Fruit fly (Drosophila melanogaster) whole organism, larva: ENCODE measurements around the gene Pxt.

Source experiments
- noc ChIP-seq: fragments of 200-800 bp; sonication (Bioruptor generic); optimal IDR thresholded peaks from 3 replicates; lab custom pipeline; 2019; ENCODE audit warnings: missing biosample characterization, mild to moderate bottlenecking, missing genetic modification characterization, moderate library complexity

Gene Pxt

dm6 chr3R:17701131-17701593 is 18.1 kb upstream of the Pxt start:
- TF ChIP-seq noc (tag; lab: Kevin White, UChicago) = peak; percentile 49

- no peak for TF ChIP-seq noc (tag; lab: Kevin White, UChicago)
Measured at dm6 chr3R:17701971-17702845, 17.0 kb upstream of the Pxt start.

DNA sequence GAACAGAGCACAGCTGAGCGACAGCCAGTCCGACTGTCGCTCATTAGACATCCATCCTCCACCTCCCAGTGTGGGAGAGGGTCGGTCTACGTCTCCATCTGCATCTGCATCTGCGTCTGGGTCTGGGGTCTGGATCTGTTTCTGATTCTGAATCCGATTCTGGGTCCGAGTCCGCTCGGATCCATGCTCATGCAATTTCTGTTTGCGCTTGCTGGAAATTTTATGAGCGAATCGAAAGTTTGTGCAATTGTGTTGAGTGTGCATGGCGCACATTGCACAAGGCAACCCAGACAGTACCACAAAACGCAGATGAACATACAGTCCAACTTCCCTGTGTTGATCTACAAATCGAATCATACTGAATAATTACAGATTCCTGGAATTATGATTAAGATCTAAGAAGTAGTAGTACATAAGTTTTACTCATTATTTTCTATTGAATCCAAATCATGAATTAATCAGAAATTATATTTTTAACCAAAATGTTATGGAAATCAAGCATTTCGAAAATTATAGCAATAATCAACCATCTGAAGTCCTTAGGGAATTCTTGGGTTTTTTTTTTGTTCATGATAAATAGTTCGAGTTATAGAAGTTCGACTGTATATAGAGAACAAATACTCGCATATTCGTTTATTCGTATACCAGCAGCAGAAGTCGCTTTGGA is 16.1 kb upstream of the Pxt start:
- no peak for TF ChIP-seq noc (tag; lab: Kevin White, UChicago)

DNA sequence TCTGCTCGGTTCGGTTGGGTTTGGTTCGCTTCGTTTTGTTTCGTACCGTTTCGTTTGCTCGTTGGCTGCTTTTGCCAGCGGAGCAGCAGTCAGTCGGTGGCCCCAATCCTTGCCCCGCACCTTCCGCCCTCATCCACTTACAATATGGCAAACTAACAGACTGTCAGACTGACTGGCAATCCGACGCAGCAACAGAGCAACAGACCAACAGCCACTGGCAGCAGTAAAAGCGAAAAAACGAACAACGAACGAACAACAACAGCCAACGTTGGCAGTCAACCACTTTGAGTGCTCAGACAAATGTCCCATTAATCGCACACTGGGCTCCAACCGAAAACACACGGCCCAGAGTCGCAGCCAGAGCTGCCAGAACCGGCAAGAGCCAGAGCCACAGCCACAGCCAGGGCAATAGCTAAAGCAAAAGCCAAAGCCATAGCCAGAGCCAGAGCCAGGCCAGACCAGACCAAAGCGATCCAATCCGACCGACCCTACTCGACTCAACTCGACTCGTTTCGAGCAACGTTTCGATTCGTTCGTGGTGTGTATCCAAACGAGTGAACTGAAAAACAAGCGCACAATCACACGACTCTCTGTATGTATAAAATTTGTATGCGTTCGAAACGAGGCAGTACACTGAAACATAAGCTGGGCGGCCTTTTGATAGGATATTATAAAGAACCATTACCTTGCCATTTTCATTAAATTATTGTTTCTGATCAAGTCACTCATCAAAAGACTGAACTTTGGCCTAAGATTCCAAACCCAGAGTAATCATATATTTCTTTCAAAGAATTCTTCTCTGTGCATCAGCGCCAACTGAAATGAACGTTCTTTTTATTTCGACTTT is 15.3 kb upstream of the Pxt start:
- peak; percentile 98 for TF ChIP-seq noc (tag; lab: Kevin White, UChicago)

DNA sequence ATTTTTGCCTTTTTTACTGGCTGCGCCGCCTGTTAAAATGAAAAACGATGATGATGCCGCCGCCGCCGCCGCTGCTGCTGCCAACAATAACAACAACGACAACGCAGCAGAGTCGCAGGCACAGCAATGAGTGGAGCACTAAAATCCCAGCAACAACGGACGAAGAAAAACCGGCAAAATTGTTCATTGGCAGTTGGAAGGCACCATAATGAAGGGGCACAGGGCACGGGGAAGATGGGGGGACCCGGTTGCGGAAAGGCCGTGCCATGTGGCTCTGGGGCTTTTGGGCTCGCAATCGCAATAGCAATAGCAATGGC is 14.8 kb upstream of the Pxt start:
- no peak for TF ChIP-seq noc (tag; lab: Kevin White, UChicago)

dm6 chr3R:17705140-17705539 is 14.1 kb upstream of the Pxt start:
- TF ChIP-seq noc (tag; lab: Kevin White, UChicago) = no peak

dm6 chr3R:17705899-17706831 is 13.1 kb upstream of the Pxt start:
- no peak for TF ChIP-seq noc (tag; lab: Kevin White, UChicago)

DNA sequence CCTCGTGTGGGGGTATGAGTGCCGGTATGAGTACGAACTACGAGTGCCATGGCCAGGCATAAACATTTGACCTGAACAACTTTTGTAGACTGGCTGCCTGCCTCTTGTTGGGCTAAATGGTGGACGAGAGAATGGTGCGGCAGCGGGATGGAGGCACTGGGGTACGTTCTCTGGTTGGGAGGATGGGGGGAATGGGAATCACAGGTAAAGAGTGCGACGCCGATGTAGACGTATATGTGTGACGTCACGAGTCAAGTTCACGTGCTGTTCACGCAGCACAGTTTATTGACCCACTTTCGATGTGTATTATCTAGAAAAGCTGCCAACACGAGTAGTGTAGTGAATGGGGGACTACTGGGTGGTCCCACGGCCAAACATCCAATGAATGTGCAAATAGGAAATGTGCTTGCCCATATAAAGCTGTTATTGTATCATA is 12.3 kb upstream of the Pxt start:
- TF ChIP-seq noc (tag; lab: Kevin White, UChicago) = no peak

DNA sequence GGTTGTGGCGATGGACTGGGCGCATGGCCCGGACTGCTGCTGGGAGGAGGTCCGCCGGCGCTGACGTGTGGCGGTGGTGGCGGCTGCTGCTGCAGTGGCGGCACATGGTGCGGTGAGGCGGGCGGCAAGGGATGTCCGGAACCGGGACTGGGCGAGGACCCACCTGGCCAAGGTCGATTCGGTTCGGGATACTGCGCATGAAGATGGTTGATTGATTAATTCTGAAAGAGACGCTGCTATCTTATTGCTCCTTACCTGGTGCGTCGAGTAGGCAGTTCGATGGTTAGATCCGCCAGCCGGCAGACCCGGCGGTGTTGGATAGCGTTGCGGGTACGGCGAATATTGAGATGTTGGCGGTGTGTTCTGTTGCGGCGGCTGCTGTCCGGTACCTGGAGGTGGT is 11.5 kb upstream of the Pxt start:
- no peak for TF ChIP-seq noc (tag; lab: Kevin White, UChicago)

dm6 chr3R:17708778-17709476 is 10.3 kb upstream of the Pxt start:
- TF ChIP-seq noc (tag; lab: Kevin White, UChicago) = no peak

DNA sequence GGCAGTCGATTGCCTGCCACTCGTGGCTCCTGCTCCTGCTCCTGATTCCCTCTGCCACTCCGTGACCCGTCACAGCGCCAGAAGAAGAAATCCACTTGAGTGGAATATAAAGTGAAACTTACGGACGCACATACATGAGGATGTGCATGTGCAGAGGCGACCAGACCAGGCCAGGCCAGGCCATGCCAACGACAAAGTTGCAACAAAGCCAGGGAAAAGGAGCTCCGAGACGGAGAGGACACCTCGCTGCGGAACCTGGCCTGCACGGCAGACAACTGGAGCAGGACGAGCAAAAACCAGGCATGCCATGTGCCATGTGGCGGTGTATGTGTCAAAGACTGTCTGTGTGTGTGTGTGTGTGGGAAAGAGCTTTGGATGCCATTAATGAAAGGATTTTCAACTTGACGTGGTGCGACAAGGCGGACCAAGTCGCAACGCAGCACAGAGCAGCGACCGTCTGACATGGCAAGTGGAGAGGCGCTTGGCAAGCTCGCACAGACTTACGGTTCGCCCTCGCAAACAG is 9.6 kb upstream of the Pxt start:
- TF ChIP-seq noc (tag; lab: Kevin White, UChicago) = no peak

DNA sequence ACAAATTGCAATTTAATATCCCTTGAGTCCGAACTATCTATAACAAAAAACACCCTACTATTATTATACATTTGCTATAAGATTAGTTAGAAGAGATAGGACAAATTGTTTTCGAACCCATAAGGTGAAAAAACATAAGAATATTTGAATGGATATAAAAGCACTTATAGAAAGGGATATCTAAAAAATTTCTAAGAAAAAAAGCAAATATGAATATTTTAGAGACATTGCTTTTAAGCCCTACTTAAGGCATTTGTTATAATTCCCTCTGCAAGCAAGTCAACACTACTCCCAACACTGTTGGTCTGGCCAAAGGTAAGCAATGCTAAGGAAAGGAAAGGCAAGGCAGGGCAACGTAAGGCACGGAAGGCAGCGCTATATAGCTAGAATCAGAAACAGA is 8.8 kb upstream of the Pxt start:
- no peak for TF ChIP-seq noc (tag; lab: Kevin White, UChicago)

DNA sequence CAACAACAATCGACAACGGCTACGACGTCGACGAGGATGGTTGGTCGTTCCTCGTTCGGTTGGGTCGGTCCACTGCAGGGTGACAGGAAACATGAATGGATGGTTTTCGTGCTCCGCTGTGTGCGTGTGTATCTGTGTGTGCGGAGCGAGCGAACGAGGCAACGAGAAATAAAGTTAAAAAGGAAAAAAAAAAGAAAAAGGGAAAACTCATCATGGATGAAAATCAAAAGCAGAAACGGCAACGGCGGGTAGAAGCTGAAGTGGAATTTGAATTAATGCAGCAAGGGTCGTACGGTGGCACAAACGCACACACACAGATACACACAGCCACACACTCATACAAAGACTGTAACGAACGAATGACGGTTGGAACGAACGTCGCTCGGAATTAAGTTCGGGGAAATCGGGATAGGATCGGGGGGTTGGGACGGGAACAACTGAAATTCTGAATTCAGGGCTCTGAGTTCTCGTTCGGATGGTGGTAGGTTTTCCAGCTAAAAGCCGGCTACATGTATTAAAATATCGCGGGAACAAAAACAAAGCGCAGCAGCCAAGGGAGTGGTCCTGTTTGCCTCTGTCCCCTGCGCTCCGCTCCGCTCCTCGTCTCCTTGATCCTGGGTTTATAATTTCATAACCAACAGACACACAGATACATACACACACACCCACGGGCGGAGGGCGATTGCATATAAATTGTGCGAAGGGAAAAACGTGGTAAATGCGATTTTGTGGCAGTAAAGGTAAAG is 8.2 kb upstream of the Pxt start:
- TF ChIP-seq noc (tag; lab: Kevin White, UChicago) = no peak
